Worm (Caenorhabditis elegans): ENCODE results near the gene ZK1320.11.

The ZK1320.11 gene

DNA sequence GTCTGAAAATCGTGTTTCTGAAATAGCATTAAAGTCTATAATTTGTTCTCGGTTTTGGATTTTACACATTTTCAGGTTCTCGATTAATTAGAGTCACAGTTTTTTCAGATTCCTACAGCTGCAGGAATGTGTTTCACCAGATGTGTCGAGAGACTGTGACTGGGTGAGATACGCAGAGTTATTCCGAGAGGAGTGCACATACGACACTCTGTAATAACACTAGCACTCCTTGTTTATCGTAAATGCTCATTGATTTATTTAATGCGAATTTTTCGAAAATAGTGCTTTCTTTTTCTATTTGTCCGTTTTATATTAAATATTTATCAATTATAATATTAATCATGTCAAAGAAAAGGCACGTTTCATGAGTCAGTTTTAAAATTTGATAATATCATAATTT is at the start of gene ZK1320.11:
Gene ZK1320.11, plus strand, starts transcription at position 243 of the 400 bp plus-strand sequence.
- TF ChIP-seq lin-14 (GFP tag; optimal IDR thresholded peaks at IDR 0.05): peak; percentile 5
- TF ChIP-seq egl-27 (tag; optimal IDR thresholded peaks at IDR 0.05): no peak
- peak in 1 of 2 experiments; percentile 58 for TF ChIP-seq lsy-2 (tag; optimal IDR thresholded peaks at IDR 0.05)
- peak; percentile 25 for TF ChIP-seq nhr-71 (tag; optimal IDR thresholded peaks at IDR 0.05)
- TF ChIP-seq ceh-82 (tag; optimal IDR thresholded peaks at IDR 0.05): peak in 1 of 3 experiments; percentile 9
- TF ChIP-seq efl-1 (optimal IDR thresholded peaks at IDR 0.05): peak; percentile 21 to 27
- no peak for TF ChIP-seq efl-1 (GFP tag; optimal IDR thresholded peaks at IDR 0.05 in 1 of 2)
- no peak for TF ChIP-seq fkh-8 (tag; optimal IDR thresholded peaks at IDR 0.05)
- peak; percentile 22 for TF ChIP-seq hlh-4 (tag; optimal IDR thresholded peaks at IDR 0.05)

- TF ChIP-seq unc-98 (GFP tag; IDR thresholded peaks at IDR 0.05) (no peak), pax-3 (tag; optimal IDR thresholded peaks at IDR 0.05) (no peak), C34B4.2 (tag; optimal IDR thresholded peaks at IDR 0.05) (no peak), F16B12.6 (tag; optimal IDR thresholded peaks at IDR 0.05) (no peak), nhr-11 (tag; optimal IDR thresholded peaks at IDR 0.05) (no peak), Y116A8C.19 (tag; optimal IDR thresholded peaks at IDR 0.05; ENCODE audit: borderline replicate concordance) (no peak), ces-1 (GFP tag; optimal IDR thresholded peaks at IDR 0.05) (no peak), irx-1 (tag; optimal IDR thresholded peaks at IDR 0.05) (no peak), vab-15 (tag; optimal IDR thresholded peaks at IDR 0.05) (no peak), snu-23 (GFP tag; optimal IDR thresholded peaks at IDR 0.05) (peak; percentile 19), lin-14 (GFP tag; optimal IDR thresholded peaks at IDR 0.05) (peak; percentile 21), nhr-90 (tag; optimal IDR thresholded peaks at IDR 0.05; ENCODE audit: poor library complexity) (peak; percentile 25), isw-1 (GFP tag; IDR thresholded peaks at IDR 0.05) (no peak), aly-2 (tag; optimal IDR thresholded peaks at IDR 0.05) (no peak), ceh-82 (tag; optimal IDR thresholded peaks at IDR 0.05) (no peak), mdl-1 (tag; optimal IDR thresholded peaks at IDR 0.05) (no peak), lir-3 (tag; optimal IDR thresholded peaks at IDR 0.05; ENCODE audit: poor library complexity) (no peak), alr-1 (tag; optimal IDR thresholded peaks at IDR 0.05; ENCODE audit: borderline replicate concordance) (no peak), rnt-1 (tag; optimal IDR thresholded peaks at IDR 0.05) (no peak), zip-4 (GFP tag; optimal IDR thresholded peaks at IDR 0.05) (peak; percentile 16), egl-13 (tag; optimal IDR thresholded peaks at IDR 0.05) (no peak), xbp-1 (tag; optimal IDR thresholded peaks at IDR 0.05) (no peak), elt-2 (tag; optimal IDR thresholded peaks at IDR 0.05) (no peak), ceh-90 (tag; optimal IDR thresholded peaks at IDR 0.05) (no peak), pqm-1 (tag; optimal IDR thresholded peaks at IDR 0.05) (no peak), nhr-71 (tag; optimal IDR thresholded peaks at IDR 0.05) (no peak), hpl-2 (GFP tag; optimal IDR thresholded peaks at IDR 0.05) (no peak), tbx-2 (tag; optimal IDR thresholded peaks at IDR 0.05) (no peak), jun-1 (tag; optimal IDR thresholded peaks at IDR 0.05) (peak; percentile 2), hlh-4 (tag; optimal IDR thresholded peaks at IDR 0.05) (no peak), fkh-10 (GFP tag; optimal IDR thresholded peaks at IDR 0.05) (no peak), nhr-47 (tag; optimal IDR thresholded peaks at IDR 0.05) (no peak), nhr-28 (tag; optimal IDR thresholded peaks at IDR 0.05) (no peak), lin-35 (GFP tag; optimal IDR thresholded peaks at IDR 0.05) (no peak), unc-86 (tag; optimal IDR thresholded peaks at IDR 0.05) (no peak), lin-39 (tag; optimal IDR thresholded peaks at IDR 0.05) (no peak), C16A3.4 (tag; optimal IDR thresholded peaks at IDR 0.05) (no peak)
These were observed 49.5 kb upstream of the ZK1320.11 start for ce11 chrII:9617902-9618245.

All from whole organism, L1 larva.